Fruit fly (Drosophila melanogaster) whole organism, embryonic: ENCODE measurements around the gene RpL36.

Experiments
- CG1024 ChIP-seq: fragments of 200-800 bp; sonication (Bioruptor generic); IDR thresholded peaks from 2 replicates; pipeline ENCODE4 v1.3.6; 2022; ENCODE audit warnings: missing biosample characterization, missing genetic modification characterization
- CG10654 ChIP-seq: fragments of 200-800 bp; sonication (Bioruptor generic); optimal IDR thresholded peaks from 2 replicates; lab custom pipeline; 2016; ENCODE audit warnings: missing biosample characterization, missing genetic modification characterization
- CG13296 ChIP-seq: fragments of 200-800 bp; sonication (Bioruptor generic); optimal IDR thresholded peaks from 3 replicates; lab custom pipeline; 2018; ENCODE audit warnings: missing biosample characterization, mild to moderate bottlenecking, missing genetic modification characterization
- CG15696 ChIP-seq: fragments of 200-800 bp; sonication (Bioruptor generic); optimal IDR thresholded peaks from 2 replicates; lab custom pipeline; 2019; ENCODE audit warnings: missing biosample characterization, mild to moderate bottlenecking, missing genetic modification characterization, moderate library complexity
- CG1602 ChIP-seq: fragments of 200-800 bp; sonication (Bioruptor generic); optimal IDR thresholded peaks from 3 replicates; lab custom pipeline; 2016; ENCODE audit warnings: missing biosample characterization, missing genetic modification characterization
- CG16779 ChIP-seq: fragments of 200-800 bp; sonication (Bioruptor generic); IDR thresholded peaks from 2 replicates; pipeline ENCODE4 v1.3.6; 2022; ENCODE audit warnings: missing biosample characterization, missing genetic modification characterization
- CG16863 ChIP-seq: fragments of 200-800 bp; sonication (Bioruptor generic); optimal IDR thresholded peaks from 3 replicates; lab custom pipeline; 2016; ENCODE audit warnings: missing biosample characterization, missing genetic modification characterization
- CG17328 ChIP-seq: fragments of 200-800 bp; sonication (Bioruptor generic); IDR thresholded peaks from 2 replicates; pipeline ENCODE4 v1.3.6; 2022; ENCODE audit warnings: missing biosample characterization, missing genetic modification characterization
- CG17359 ChIP-seq: fragments of 200-800 bp; sonication (Bioruptor generic); optimal IDR thresholded peaks from 3 replicates; lab custom pipeline; 2018; ENCODE audit warnings: missing biosample characterization, mild to moderate bottlenecking, missing genetic modification characterization, moderate library complexity
- CG18262 ChIP-seq: fragments of 200-800 bp; optimal IDR thresholded peaks from 3 replicates; lab custom pipeline; 2019; ENCODE audit warnings: missing biosample characterization, mild to moderate bottlenecking, missing genetic modification characterization, moderate library complexity
- CG1832 ChIP-seq: fragments of 200-800 bp; sonication (Bioruptor generic); optimal IDR thresholded peaks from 2 replicates; lab custom pipeline; 2017; ENCODE audit warnings: missing biosample characterization, mild to moderate bottlenecking, missing genetic modification characterization, inconsistent platforms
- CG2120 ChIP-seq: fragments of 200-800 bp; sonication (Bioruptor generic); optimal IDR thresholded peaks from 3 replicates; lab custom pipeline; 2016; ENCODE audit warnings: missing biosample characterization, missing genetic modification characterization
- CG2129 ChIP-seq: fragments of 200-800 bp; sonication (Bioruptor generic); IDR thresholded peaks from 2 replicates; pipeline ENCODE4 v1.3.6; 2022; ENCODE audit warnings: missing biosample characterization, missing genetic modification characterization; ENCODE audit not compliant: partially characterized antibody
- CG6765 ChIP-seq: fragments of 200-800 bp; sonication (Bioruptor generic); optimal IDR thresholded peaks from 3 replicates; lab custom pipeline; 2017; ENCODE audit warnings: missing biosample characterization, mild to moderate bottlenecking, missing genetic modification characterization
- CG7786 ChIP-seq: fragments of 200-800 bp; sonication (Bioruptor generic); optimal IDR thresholded peaks from 2 replicates; lab custom pipeline; 2016; ENCODE audit warnings: missing biosample characterization, missing genetic modification characterization
- CG8290 ChIP-seq, 3 experiments: fragments of 200-800 bp; sonication (Bioruptor generic); optimal IDR thresholded peaks; 2 replicates each; lab custom pipeline; 2016 to 2019; ENCODE audit warnings: missing biosample characterization in 3 of 3, missing genetic modification characterization in 3 of 3, mild to moderate bottlenecking in 2 of 3, moderate library complexity in 1 of 3
- CG8388 ChIP-seq: fragments of 200-800 bp; sonication (Bioruptor generic); optimal IDR thresholded peaks from 2 replicates; lab custom pipeline; 2019; ENCODE audit warnings: missing biosample characterization, mild to moderate bottlenecking, missing genetic modification characterization, moderate library complexity
- Dip3 ChIP-seq: fragments of 200-800 bp; sonication (Bioruptor generic); optimal IDR thresholded peaks from 3 replicates; lab custom pipeline; 2016; ENCODE audit warnings: missing biosample characterization, missing genetic modification characterization
- Fer1 ChIP-seq: fragments of 200-800 bp; sonication (Bioruptor generic); optimal IDR thresholded peaks from 2 replicates; lab custom pipeline; 2017; ENCODE audit warnings: missing biosample characterization, mild to moderate bottlenecking, missing genetic modification characterization
- Gsc ChIP-seq: fragments of 200-800 bp; sonication (Bioruptor generic); IDR thresholded peaks from 2 replicates; pipeline ENCODE4 v1.3.6; 2022; ENCODE audit warnings: missing biosample characterization, missing genetic modification characterization
- H15 ChIP-seq: fragments of 200-800 bp; sonication (Bioruptor generic); IDR thresholded peaks from 3 replicates; pipeline ENCODE4 v1.3.6; 2022; ENCODE audit warnings: missing biosample characterization, missing genetic modification characterization
- HLH4C ChIP-seq: fragments of 200-800 bp; sonication (Bioruptor generic); IDR thresholded peaks from 3 replicates; pipeline ENCODE4 v1.3.6; 2022; ENCODE audit warnings: missing biosample characterization, missing genetic modification characterization; ENCODE audit not compliant: partially characterized antibody
- HmgZ ChIP-seq: fragments of 200-800 bp; sonication (Bioruptor generic); optimal IDR thresholded peaks from 2 replicates; lab custom pipeline; 2018; ENCODE audit warnings: missing biosample characterization, mild to moderate bottlenecking, missing genetic modification characterization
- Hr78 ChIP-seq, 2 experiments: fragments of 200-800 bp in 1 of 2; fragments of >200 bp in 1 of 2; sonication (Bioruptor generic) in 1 of 2; optimal IDR thresholded peaks; 2 replicates each; lab custom pipeline; 2017 to 2019; ENCODE audit warnings: missing biosample characterization in 2 of 2, missing genetic modification characterization in 2 of 2, mild to moderate bottlenecking in 1 of 2, moderate library complexity in 1 of 2
- Kr ChIP-seq: fragments of 200-800 bp; sonication (Bioruptor generic); optimal IDR thresholded peaks from 2 replicates; lab custom pipeline; 2017; ENCODE audit warnings: missing biosample characterization, mild to moderate bottlenecking, missing genetic modification characterization
- Lpt ChIP-seq: fragments of >200 bp; optimal IDR thresholded peaks from 2 replicates; lab custom pipeline; 2018; ENCODE audit warnings: missing biosample characterization, missing genetic modification characterization
- Mes4 ChIP-seq: fragments of 200-800 bp; sonication (Bioruptor generic); optimal IDR thresholded peaks from 2 replicates; lab custom pipeline; 2016; ENCODE audit warnings: missing biosample characterization, missing genetic modification characterization
- Nf-YC ChIP-seq: fragments of 200-800 bp; optimal IDR thresholded peaks from 3 replicates; lab custom pipeline; 2019; ENCODE audit warnings: missing biosample characterization, mild to moderate bottlenecking, missing genetic modification characterization, moderate library complexity
- PHDP ChIP-seq: fragments of 200-800 bp; sonication (Bioruptor generic); optimal IDR thresholded peaks from 3 replicates; lab custom pipeline; 2018; ENCODE audit warnings: missing biosample characterization, mild to moderate bottlenecking, missing genetic modification characterization, moderate library complexity
- Pdp1 ChIP-seq, 2 experiments: fragments of 200-800 bp; sonication (Bioruptor generic); optimal IDR thresholded peaks; 3 replicates each; lab custom pipeline; 2016; ENCODE audit warnings: missing biosample characterization in 2 of 2, missing genetic modification characterization in 2 of 2, mild to moderate bottlenecking in 1 of 2, moderate library complexity in 1 of 2
- Xbp1 ChIP-seq: fragments of 200-800 bp; sonication (Bioruptor generic); optimal IDR thresholded peaks from 3 replicates; lab custom pipeline; 2016; ENCODE audit warnings: missing biosample characterization, mild to moderate bottlenecking, missing genetic modification characterization
- cato ChIP-seq: fragments of 200-800 bp; sonication (Bioruptor generic); optimal IDR thresholded peaks from 2 replicates; lab custom pipeline; 2016; ENCODE audit warnings: missing biosample characterization, missing genetic modification characterization, borderline replicate concordance
- cg ChIP-seq: fragments of 200-800 bp; sonication (Bioruptor generic); optimal IDR thresholded peaks from 3 replicates; lab custom pipeline; 2019; ENCODE audit warnings: missing biosample characterization, mild to moderate bottlenecking, missing genetic modification characterization, moderate library complexity
- cwo ChIP-seq: fragments of 200-800 bp; sonication (Bioruptor generic); optimal IDR thresholded peaks from 3 replicates; lab custom pipeline; 2017; ENCODE audit warnings: missing biosample characterization, missing genetic modification characterization, mild to moderate bottlenecking, moderate library complexity, missing genetic modification reagents
- dmrt99B ChIP-seq: fragments of 200-800 bp; sonication (Bioruptor generic); optimal IDR thresholded peaks from 2 replicates; lab custom pipeline; 2018; ENCODE audit warnings: missing biosample characterization, mild to moderate bottlenecking, missing genetic modification characterization, moderate library complexity
- dpn ChIP-seq, 2 experiments: fragments of 200-800 bp; sonication (Bioruptor generic); optimal IDR thresholded peaks; 3 replicates each; lab custom pipeline; 2016; ENCODE audit warnings: missing biosample characterization in 2 of 2, missing genetic modification characterization in 2 of 2
- fd96Cb ChIP-seq: fragments of 200-800 bp; sonication (Bioruptor generic); optimal IDR thresholded peaks from 2 replicates; lab custom pipeline; 2018; ENCODE audit warnings: missing biosample characterization, mild to moderate bottlenecking, missing genetic modification characterization, moderate library complexity
- ftz-f1 ChIP-seq: fragments of 200-800 bp; sonication (Bioruptor generic); optimal IDR thresholded peaks from 2 replicates; lab custom pipeline; 2016; ENCODE audit warnings: missing biosample characterization, missing genetic modification characterization
- gem ChIP-seq: fragments of 200-800 bp; sonication (Bioruptor generic); optimal IDR thresholded peaks from 2 replicates; lab custom pipeline; 2019; ENCODE audit warnings: missing biosample characterization, mild to moderate bottlenecking, missing genetic modification characterization, moderate library complexity
- grau ChIP-seq: fragments of 200-800 bp; optimal IDR thresholded peaks from 3 replicates; lab custom pipeline; 2019; ENCODE audit warnings: missing biosample characterization, mild to moderate bottlenecking, missing genetic modification characterization, moderate library complexity
- kah ChIP-seq: fragments of 200-800 bp; sonication (Bioruptor generic); optimal IDR thresholded peaks from 2 replicates; lab custom pipeline; 2018; ENCODE audit warnings: missing biosample characterization, mild to moderate bottlenecking, missing genetic modification characterization
- lola ChIP-seq, 3 experiments: fragments of >200 bp in 2 of 3; fragments of 200-800 bp in 1 of 3; sonication (Bioruptor generic) in 1 of 3; optimal IDR thresholded peaks; 2 replicates each; lab custom pipeline; 2017 to 2019; ENCODE audit warnings: missing biosample characterization in 3 of 3, missing genetic modification characterization in 3 of 3, mild to moderate bottlenecking in 1 of 3, moderate library complexity in 1 of 3
- otp ChIP-seq: fragments of 200-800 bp; sonication (Bioruptor generic); IDR thresholded peaks from 3 replicates; pipeline ENCODE4, ENCODE4 v1.3.6; 2022; ENCODE audit warnings: missing biosample characterization, missing genetic modification characterization
- sd ChIP-seq: fragments of 200-800 bp; sonication (Bioruptor generic); optimal IDR thresholded peaks from 3 replicates; lab custom pipeline; 2018; ENCODE audit warnings: missing biosample characterization, mild to moderate bottlenecking, missing genetic modification characterization, moderate library complexity
- so ChIP-seq: fragments of 200-800 bp; sonication (Bioruptor generic); IDR thresholded peaks from 3 replicates; pipeline ENCODE4 v1.3.6; 2022; ENCODE audit warnings: missing biosample characterization, missing genetic modification characterization
- tll ChIP-seq, 2 experiments: fragments of 200-800 bp in 1 of 2; fragments of >200 bp in 1 of 2; sonication (Bioruptor generic) in 1 of 2; optimal IDR thresholded peaks; 2 replicates each; lab custom pipeline; 2017 to 2019; ENCODE audit warnings: missing biosample characterization in 2 of 2, missing genetic modification characterization in 2 of 2, mild to moderate bottlenecking in 1 of 2, moderate library complexity in 1 of 2
- toy ChIP-seq: fragments of 200-800 bp; sonication (Bioruptor generic); IDR thresholded peaks from 2 replicates; pipeline ENCODE4 v1.3.6; 2022; ENCODE audit warnings: missing biosample characterization, missing genetic modification characterization
- trem ChIP-seq: fragments of 200-800 bp; optimal IDR thresholded peaks from 3 replicates; lab custom pipeline; 2019; ENCODE audit warnings: missing biosample characterization, mild to moderate bottlenecking, missing genetic modification characterization, moderate library complexity
- z ChIP-seq: fragments of 200-800 bp; sonication (Bioruptor generic); IDR thresholded peaks from 3 replicates; pipeline ENCODE4 v1.3.6; 2022; ENCODE audit warnings: missing biosample characterization, missing genetic modification characterization
- zfh2 ChIP-seq: fragments of 200-800 bp; sonication (Bioruptor generic); optimal IDR thresholded peaks from 2 replicates; lab custom pipeline; 2016; ENCODE audit warnings: missing biosample characterization, missing genetic modification characterization

RpL36 gene

DNA sequence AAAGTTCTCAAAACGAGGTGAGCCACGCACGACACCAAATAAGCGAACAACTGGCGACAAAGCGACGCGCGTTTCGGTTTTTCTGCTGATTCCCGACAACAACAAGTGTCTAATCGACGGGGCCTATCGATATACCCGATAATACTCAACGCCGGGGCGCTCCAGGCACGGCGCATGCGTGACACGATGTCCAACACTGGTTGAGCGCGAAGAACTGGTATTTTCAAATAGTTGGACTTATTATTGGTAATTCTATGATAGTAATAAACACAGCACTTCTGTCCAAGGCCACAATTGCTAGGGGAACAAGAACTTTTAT lies 11.8 kb downstream of the RpL36 start (continued):
- TF ChIP-seq CG8290 (GFP tag; optimal IDR thresholded peaks at IDR 0.05; lab: Kevin White, UChicago) (no peak), CG8290 (tag; optimal IDR thresholded peaks at IDR 0.05; lab: Kevin White, UChicago) (peak in 1 of 2 experiments; percentile 68), H15 (GFP tag; lab: Robert Waterston, UW) (no peak), so (GFP tag; lab: Robert Waterston, UW) (no peak), cg (GFP tag; lab: Kevin White, UChicago) (no peak), CG1832 (GFP tag; lab: Kevin White, UChicago) (no peak), CG2129 (peak; percentile 33; the same call in 1 of the 2 replicates), CG13296 (GFP tag; lab: Kevin White, UChicago) (no peak), sd (tag; lab: Kevin White, UChicago) (no peak), dmrt99B (tag; lab: Kevin White, UChicago) (no peak), dpn (GFP tag; optimal IDR thresholded peaks at IDR 0.05; lab: Kevin White, UChicago) (peak in 1 of 2 experiments; percentile 3), Mes4 (GFP tag; lab: Kevin White, UChicago) (no peak), CG16863 (GFP tag; lab: Kevin White, UChicago) (no peak), Xbp1 (GFP tag; lab: Kevin White, UChicago) (no peak), Kr (GFP tag; lab: Kevin White, UChicago) (no peak), CG15696 (tag; lab: Kevin White, UChicago) (no peak), HLH4C (GFP tag; lab: Robert Waterston, UW) (peak; percentile 69), gem (tag; lab: Kevin White, UChicago) (no peak), Lpt (GFP tag; lab: Kevin White, UChicago) (no peak), CG6765 (GFP tag; lab: Kevin White, UChicago) (no peak), z (no peak), ftz-f1 (GFP tag; lab: Kevin White, UChicago) (peak; percentile 3), cato (GFP tag; lab: Kevin White, UChicago) (no peak), grau (tag; lab: Kevin White, UChicago) (no peak), Dip3 (GFP tag; lab: Kevin White, UChicago) (no peak), Fer1 (GFP tag; lab: Kevin White, UChicago) (no peak), otp (GFP tag; lab: Robert Waterston, UW) (no peak), CG10654 (GFP tag; lab: Kevin White, UChicago) (no peak), zfh2 (peak; percentile 35), CG2120 (GFP tag; lab: Kevin White, UChicago) (peak; percentile 15), trem (tag; lab: Kevin White, UChicago) (peak; percentile 14), Nf-YC (tag; lab: Kevin White, UChicago) (no peak), Hr78 (GFP tag; optimal IDR thresholded peaks at IDR 0.05; lab: Kevin White, UChicago) (no peak), cwo (GFP tag; lab: Kevin White, UChicago) (no peak), PHDP (tag; lab: Kevin White, UChicago) (no peak), CG1602 (GFP tag; lab: Kevin White, UChicago) (no peak), Gsc (GFP tag; lab: Robert Waterston, UW) (no peak), fd96Cb (tag; lab: Kevin White, UChicago) (no peak), Pdp1 (GFP tag; optimal IDR thresholded peaks at IDR 0.05; lab: Kevin White, UChicago) (peak in 1 of 2 experiments; percentile 17), CG17328 (GFP tag; lab: Robert Waterston, UW) (no peak), kah (GFP tag; lab: Kevin White, UChicago) (peak; percentile 88), toy (no peak), CG7786 (peak; percentile 28), CG1024 (GFP tag; lab: Robert Waterston, UW) (no peak), CG16779 (GFP tag; lab: Robert Waterston, UW) (no peak), CG8388 (GFP tag; lab: Kevin White, UChicago) (no peak), HmgZ (tag; lab: Kevin White, UChicago) (peak; percentile 41), CG17359 (tag; lab: Kevin White, UChicago) (no peak), tll (GFP tag; optimal IDR thresholded peaks at IDR 0.05; lab: Kevin White, UChicago) (no peak), CG18262 (tag; lab: Kevin White, UChicago) (no peak), lola (GFP tag; optimal IDR thresholded peaks at IDR 0.05; lab: Kevin White, UChicago) (no peak)
